Worm (Caenorhabditis elegans): ENCODE measurements around the gene R151.10.

R151.10 gene

ce11 chrIII:7207903-7208497, 22.7 kb downstream of the R151.10 start, which contains the start of gene rpl-6 (continued):
- peak; percentile 91 for TF ChIP-seq sma-3 (GFP tag; optimal IDR thresholded peaks at IDR 0.05)
- TF ChIP-seq unc-62 (GFP tag; optimal IDR thresholded peaks at IDR 0.05): no peak
- TF ChIP-seq skn-1 (tag; optimal IDR thresholded peaks at IDR 0.05): peak; percentile 5
- peak; percentile 85 for TF ChIP-seq ZK546.5 (tag; optimal IDR thresholded peaks at IDR 0.05)
- peak; percentile 58 for TF ChIP-seq nhr-6 (tag; optimal IDR thresholded peaks at IDR 0.05)
- peak; percentile 90 for TF ChIP-seq nhr-129 (tag; optimal IDR thresholded peaks at IDR 0.05)
- TF ChIP-seq nhr-25 (tag; optimal IDR thresholded peaks at IDR 0.05): peak; percentile 89
- peak; percentile 94 for TF ChIP-seq lin-11 (tag; optimal IDR thresholded peaks at IDR 0.05)

ce11 chrIII:7203130-7203775, 27.5 kb downstream of the R151.10 start:
- no peak for TF ChIP-seq aly-2 (tag; optimal IDR thresholded peaks at IDR 0.05)
- peak; percentile 42 for TF ChIP-seq fos-1 (tag; optimal IDR thresholded peaks at IDR 0.05)
- no peak for TF ChIP-seq Y55F3AM.14 (GFP tag; optimal IDR thresholded peaks at IDR 0.05)
- TF ChIP-seq nhr-25 (tag; optimal IDR thresholded peaks at IDR 0.05): peak; percentile 67
- no peak for TF ChIP-seq alr-1 (tag; optimal IDR thresholded peaks at IDR 0.05)
- TF ChIP-seq blmp-1 (tag; optimal IDR thresholded peaks at IDR 0.05; ENCODE audit: insufficient read depth): peak; percentile 6
- TF ChIP-seq sma-3 (GFP tag; optimal IDR thresholded peaks at IDR 0.05): peak; percentile 27
- peak in 1 of 2 experiments; percentile 20 for TF ChIP-seq lsy-2 (tag; optimal IDR thresholded peaks at IDR 0.05)
- TF ChIP-seq nhr-6 (tag; optimal IDR thresholded peaks at IDR 0.05): no peak
- peak; percentile 75 for TF ChIP-seq egl-27 (tag; optimal IDR thresholded peaks at IDR 0.05)
- TF ChIP-seq nhr-12 (tag; optimal IDR thresholded peaks at IDR 0.05): no peak
- no peak for TF ChIP-seq crh-2 (tag; optimal IDR thresholded peaks at IDR 0.05)
- peak; percentile 65 for TF ChIP-seq nhr-21 (tag; optimal IDR thresholded peaks at IDR 0.05)
- no peak for TF ChIP-seq lin-13 (GFP tag; optimal IDR thresholded peaks at IDR 0.05)
- peak; percentile 45 for TF ChIP-seq gmeb-1 (tag; optimal IDR thresholded peaks at IDR 0.05)
- TF ChIP-seq ceh-16 (tag; optimal IDR thresholded peaks at IDR 0.05): no peak
- TF ChIP-seq dmd-4 (tag; optimal IDR thresholded peaks at IDR 0.05): no peak
- peak; percentile 50 for TF ChIP-seq sma-9 (GFP tag; optimal IDR thresholded peaks at IDR 0.05)
- no peak for TF ChIP-seq sma-9 (tag; optimal IDR thresholded peaks at IDR 0.05)
- TF ChIP-seq ztf-4 (tag; optimal IDR thresholded peaks at IDR 0.05): no peak

ce11 chrIII:7201378-7202256, 29.1 kb downstream of the R151.10 start, which contains the start of gene dpy-31:
Gene dpy-31 (plus strand): TSS chrIII:7202206.
- TF ChIP-seq sma-3 (GFP tag; optimal IDR thresholded peaks at IDR 0.05) (peak; percentile 33), C34F6.9 (tag; optimal IDR thresholded peaks at IDR 0.05) (no peak), nhr-25 (tag; optimal IDR thresholded peaks at IDR 0.05) (peak; percentile 90), ceh-16 (tag; optimal IDR thresholded peaks at IDR 0.05) (peak; percentile 22), ama-1 (optimal IDR thresholded peaks at IDR 0.05) (no peak), blmp-1 (tag; optimal IDR thresholded peaks at IDR 0.05; ENCODE audit: insufficient read depth) (peak; percentile 99), sma-9 (GFP tag; optimal IDR thresholded peaks at IDR 0.05) (peak; percentile 57), sma-9 (tag; optimal IDR thresholded peaks at IDR 0.05) (no peak), lin-13 (GFP tag; optimal IDR thresholded peaks at IDR 0.05) (no peak), lsy-2 (tag; optimal IDR thresholded peaks at IDR 0.05) (peak in 1 of 2 experiments; percentile 37), egl-27 (tag; optimal IDR thresholded peaks at IDR 0.05) (peak; percentile 88), ztf-1 (GFP tag; conservative IDR thresholded peaks at IDR 0.05) (no peak), nhr-21 (tag; optimal IDR thresholded peaks at IDR 0.05) (peak; percentile 64), alr-1 (tag; optimal IDR thresholded peaks at IDR 0.05) (no peak), fos-1 (tag; optimal IDR thresholded peaks at IDR 0.05) (peak; percentile 27), crh-2 (tag; optimal IDR thresholded peaks at IDR 0.05) (peak; percentile 39), nhr-237 (tag; optimal IDR thresholded peaks at IDR 0.05) (no peak)

ce11 chrIII:7199467-7199866, 31.3 kb downstream of the R151.10 start:
- peak; percentile 14 for TF ChIP-seq sma-3 (GFP tag; optimal IDR thresholded peaks at IDR 0.05)
- TF ChIP-seq lsy-2 (tag; optimal IDR thresholded peaks at IDR 0.05): peak in 1 of 2 experiments; percentile 4
- TF ChIP-seq C34F6.9 (tag; optimal IDR thresholded peaks at IDR 0.05): no peak
- peak; percentile 64 for TF ChIP-seq nhr-21 (tag; optimal IDR thresholded peaks at IDR 0.05)
- TF ChIP-seq lin-13 (GFP tag; optimal IDR thresholded peaks at IDR 0.05): peak; percentile 3
- TF ChIP-seq blmp-1 (tag; optimal IDR thresholded peaks at IDR 0.05; ENCODE audit: insufficient read depth): peak; percentile 93
- peak; percentile 70 for TF ChIP-seq nhr-25 (tag; optimal IDR thresholded peaks at IDR 0.05)
- TF ChIP-seq mdl-1 (tag; optimal IDR thresholded peaks at IDR 0.05): peak in 1 of 2 experiments; percentile 2
- TF ChIP-seq lin-39 (tag; optimal IDR thresholded peaks at IDR 0.05): no peak
- TF ChIP-seq nhr-6 (tag; optimal IDR thresholded peaks at IDR 0.05): no peak
- TF ChIP-seq zag-1 (tag; optimal IDR thresholded peaks at IDR 0.05): no peak
- TF ChIP-seq mbf-1 (tag; optimal IDR thresholded peaks at IDR 0.05): no peak
- no peak for TF ChIP-seq dmd-4 (tag; optimal IDR thresholded peaks at IDR 0.05)
- no peak for TF ChIP-seq nhr-129 (tag; optimal IDR thresholded peaks at IDR 0.05)
- no peak for TF ChIP-seq unc-39 (tag; optimal IDR thresholded peaks at IDR 0.05)
- no peak for TF ChIP-seq ZK546.5 (tag; optimal IDR thresholded peaks at IDR 0.05)
- peak; percentile 16 for TF ChIP-seq egl-27 (tag; optimal IDR thresholded peaks at IDR 0.05)
- TF ChIP-seq ztf-4 (tag; optimal IDR thresholded peaks at IDR 0.05): no peak
- no peak for TF ChIP-seq ztf-11 (tag; optimal IDR thresholded peaks at IDR 0.05)
- TF ChIP-seq nhr-237 (tag; optimal IDR thresholded peaks at IDR 0.05): no peak
- no peak for TF ChIP-seq nhr-12 (tag; optimal IDR thresholded peaks at IDR 0.05)

All from whole organism, L2 larva.